Worm (Caenorhabditis elegans) whole organism, early embryonic: ENCODE measurements around the gene F16G10.14.

ENCODE experiments used
- B0310.2 ChIP-seq: sonication (generic microtip); optimal IDR thresholded peaks from 2 replicates; lab custom pipeline; 2016; ENCODE audit warnings: mild to moderate bottlenecking, missing genetic modification characterization, missing compliant biosample characterization
- ama-1 ChIP-seq: fragments of 150-350 bp; optimal IDR thresholded peaks from 2 replicates; lab custom pipeline; 2014
- ceh-13 ChIP-seq: fragments of 200-800 bp; sonication (Bioruptor generic); optimal IDR thresholded peaks from 2 replicates; lab custom pipeline; 2018; ENCODE audit warnings: mild to moderate bottlenecking, missing genetic modification characterization, missing compliant biosample characterization
- flt-1 ChIP-seq: fragments of 200-800 bp; sonication (Bioruptor generic); IDR thresholded peaks from 2 replicates; pipeline ENCODE4 v1.3.6; 2022; ENCODE audit warnings: missing genetic modification characterization, missing compliant biosample characterization
- hmbx-1 ChIP-seq: sonication (generic microtip); optimal IDR thresholded peaks from 2 replicates; lab custom pipeline; 2016; ENCODE audit warnings: mild to moderate bottlenecking, missing genetic modification characterization, missing compliant biosample characterization
- hmg-4 ChIP-seq: fragments of 200-800 bp; sonication (Bioruptor generic); optimal IDR thresholded peaks from 2 replicates; lab custom pipeline; 2018; ENCODE audit warnings: mild to moderate bottlenecking, missing genetic modification characterization, missing compliant biosample characterization
- hnd-1 ChIP-seq: sonication (generic microtip); optimal IDR thresholded peaks from 2 replicates; lab custom pipeline; 2016; ENCODE audit warnings: missing genetic modification characterization, missing compliant biosample characterization
- pes-1 ChIP-seq: fragments of 200-800 bp; sonication (Bioruptor generic); IDR thresholded peaks from 2 replicates; pipeline ENCODE4 v1.3.6; 2022; ENCODE audit warnings: missing genetic modification reagents, missing genetic modification characterization, missing compliant biosample characterization
- scrt-1 ChIP-seq: fragments of 200-800 bp; sonication (Bioruptor generic); IDR thresholded peaks from 2 replicates; pipeline ENCODE4 v1.3.6; 2022; ENCODE audit warnings: missing genetic modification characterization, missing compliant biosample characterization
- tra-4 ChIP-seq: sonication (generic microtip); optimal IDR thresholded peaks from 2 replicates; lab custom pipeline; 2017; ENCODE audit warnings: missing genetic modification characterization, missing compliant biosample characterization

DNA sequence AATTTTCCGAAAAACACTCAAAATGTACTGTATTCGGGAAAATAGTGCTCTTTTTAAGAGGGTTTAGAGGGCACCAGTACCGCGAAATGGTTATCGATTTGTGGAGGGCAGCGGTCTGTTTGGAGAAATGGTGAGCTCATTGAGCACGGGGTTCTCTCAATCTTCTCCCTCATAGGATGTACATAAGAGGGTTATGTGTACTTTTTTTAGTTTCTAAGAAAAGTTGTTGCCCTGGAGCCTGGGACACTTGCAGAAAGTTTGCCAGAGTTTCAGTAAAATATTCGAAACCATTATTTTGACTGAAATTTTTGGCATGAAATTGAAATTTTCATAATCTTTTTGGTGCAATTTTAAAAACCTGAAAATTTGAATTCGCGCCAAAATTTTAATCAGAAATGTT is 46.2 kb downstream of the F16G10.14 start, which contains the start of gene F43C11.10:
- TF ChIP-seq flt-1 (GFP tag; lab: Robert Waterston, UW): no peak
- no peak for TF ChIP-seq scrt-1 (GFP tag; lab: Robert Waterston, UW)
- TF ChIP-seq hmbx-1 (tag; lab: Kevin White, UChicago): no peak
- TF ChIP-seq hmg-4: no peak
- no peak for TF ChIP-seq ceh-13 (GFP tag; lab: Kevin White, UChicago)
- no peak for TF ChIP-seq ama-1 (lab: Kevin White, UChicago)
- no peak for TF ChIP-seq pes-1 (GFP tag; lab: Robert Waterston, UW)
- TF ChIP-seq B0310.2 (tag; lab: Kevin White, UChicago): no peak
- TF ChIP-seq hnd-1 (tag; lab: Kevin White, UChicago): no peak
- TF ChIP-seq tra-4 (tag; lab: Kevin White, UChicago): no peak
